Worm (Caenorhabditis elegans) whole organism, L3 larva: Measurements from ENCODE around the gene attf-2.
A peak's percentile ranks its signal among the peaks of the same experiment; 100 is the strongest.

Source experiments
- R02D3.7 ChIP-seq: fragments of 150-350 bp; optimal IDR thresholded peaks from 2 replicates; lab custom pipeline; 2014; ENCODE audit warnings: missing biosample characterization, missing genetic modification characterization
- ZK546.5 ChIP-seq: sonication (generic microtip); optimal IDR thresholded peaks from 2 replicates; lab custom pipeline; 2017; ENCODE audit warnings: missing biosample characterization, missing genetic modification characterization
- aly-2 ChIP-seq: fragments of 150-350 bp; optimal IDR thresholded peaks from 2 replicates; lab custom pipeline; 2014; ENCODE audit warnings: missing biosample characterization, missing genetic modification characterization
- ama-1 ChIP-seq: fragments of 150-350 bp; optimal IDR thresholded peaks from 2 replicates; lab custom pipeline; 2018
- ceh-28 ChIP-seq: fragments of 150-350 bp; optimal IDR thresholded peaks from 2 replicates; lab custom pipeline; 2014; ENCODE audit warnings: missing biosample characterization, missing genetic modification reagents, missing genetic modification characterization
- ceh-82 ChIP-seq: fragments of 150-350 bp; optimal IDR thresholded peaks from 2 replicates; lab custom pipeline; 2014; ENCODE audit warnings: missing biosample characterization, missing genetic modification characterization
- ceh-9 ChIP-seq: sonication (generic microtip); optimal IDR thresholded peaks from 2 replicates; lab custom pipeline; 2018; ENCODE audit warnings: missing biosample characterization, missing genetic modification characterization
- egl-5 ChIP-seq: fragments of 150-350 bp; optimal IDR thresholded peaks from 2 replicates; lab custom pipeline; 2017; ENCODE audit warnings: missing biosample characterization, missing genetic modification reagents, missing genetic modification characterization, inconsistent platforms
- elt-2 ChIP-seq: sonication (generic microtip); optimal IDR thresholded peaks from 2 replicates; lab custom pipeline; 2016; ENCODE audit warnings: missing genetic modification reagents, mild to moderate bottlenecking, missing genetic modification characterization, missing compliant biosample characterization
- elt-3 ChIP-seq, 3 experiments: fragments of 150-350 bp in 1 of 3; sonication (generic microtip) in 2 of 3; optimal IDR thresholded peaks; 2 replicates in 2 of 3; 4 replicates in 1 of 3; lab custom pipeline; 2014 to 2017; ENCODE audit warnings: missing biosample characterization in 3 of 3, missing genetic modification characterization in 3 of 3
- eor-1 ChIP-seq, 2 experiments: fragments of 150-350 bp; optimal IDR thresholded peaks; 2 replicates each; lab custom pipeline; 2014 to 2018; ENCODE audit warnings: missing biosample characterization in 2 of 2, missing genetic modification characterization in 2 of 2
- fkh-10 ChIP-seq: sonication (generic microtip); optimal IDR thresholded peaks from 2 replicates; lab custom pipeline; 2017; ENCODE audit warnings: missing biosample characterization, missing genetic modification reagents, missing genetic modification characterization
- hmg-11 ChIP-seq: sonication (generic microtip); optimal IDR thresholded peaks from 2 replicates; lab custom pipeline; 2016; ENCODE audit warnings: missing genetic modification characterization, missing compliant biosample characterization
- jun-1 ChIP-seq: fragments of 150-350 bp; optimal IDR thresholded peaks from 2 replicates; lab custom pipeline; 2014; ENCODE audit warnings: missing biosample characterization, missing genetic modification reagents, missing genetic modification characterization
- lin-15B ChIP-seq: fragments of 150-350 bp; optimal IDR thresholded peaks from 2 replicates; lab custom pipeline; 2014; ENCODE audit warnings: missing biosample characterization, missing genetic modification characterization
- lin-39 ChIP-seq: fragments of 150-350 bp; optimal IDR thresholded peaks from 2 replicates; lab custom pipeline; 2018; ENCODE audit warnings: missing biosample characterization, missing genetic modification reagents, missing genetic modification characterization
- lsy-12 ChIP-seq: sonication (generic microtip); optimal IDR thresholded peaks from 2 replicates; lab custom pipeline; 2016; ENCODE audit warnings: mild to moderate bottlenecking, missing genetic modification characterization, missing compliant biosample characterization
- mdl-1 ChIP-seq: fragments of 150-350 bp; optimal IDR thresholded peaks from 2 replicates; lab custom pipeline; 2014; ENCODE audit warnings: missing biosample characterization, missing genetic modification characterization
- mml-1 ChIP-seq: fragments of 150-350 bp; sonication (generic microtip); optimal IDR thresholded peaks from 3 replicates; lab custom pipeline; 2014; ENCODE audit warnings: missing biosample characterization, missing genetic modification characterization
- nfya-1 ChIP-seq: sonication (generic microtip); optimal IDR thresholded peaks from 2 replicates; lab custom pipeline; 2017; ENCODE audit warnings: missing genetic modification characterization, mild to moderate bottlenecking, missing compliant biosample characterization, antibody characterized with exemption, moderate library complexity; ENCODE audit not compliant: insufficient read depth
- nhr-11 ChIP-seq: fragments of 150-350 bp; optimal IDR thresholded peaks from 2 replicates; lab custom pipeline; 2014; ENCODE audit warnings: missing biosample characterization, missing genetic modification characterization
- nhr-12 ChIP-seq: fragments of 150-350 bp; optimal IDR thresholded peaks from 2 replicates; lab custom pipeline; 2014; ENCODE audit warnings: missing biosample characterization, missing genetic modification characterization
- nhr-237 ChIP-seq: fragments of 150-350 bp; optimal IDR thresholded peaks from 2 replicates; lab custom pipeline; 2014; ENCODE audit warnings: missing biosample characterization, missing genetic modification characterization
- nhr-43 ChIP-seq: sonication (generic microtip); optimal IDR thresholded peaks from 2 replicates; lab custom pipeline; 2016; ENCODE audit warnings: mild to moderate bottlenecking, missing genetic modification characterization, missing compliant biosample characterization; ENCODE audit not compliant: poor library complexity, severe bottlenecking
- nhr-67 ChIP-seq: fragments of 150-350 bp; optimal IDR thresholded peaks from 2 replicates; lab custom pipeline; 2014; ENCODE audit warnings: missing biosample characterization, missing genetic modification characterization
- nhr-76 ChIP-seq: fragments of 150-350 bp; sonication (generic microtip); optimal IDR thresholded peaks from 5 replicates; lab custom pipeline; 2014; ENCODE audit warnings: missing biosample characterization, missing genetic modification characterization
- nhr-77 ChIP-seq: fragments of 150-350 bp; optimal IDR thresholded peaks from 2 replicates; lab custom pipeline; 2014; ENCODE audit warnings: missing biosample characterization, missing genetic modification characterization
- pha-4 ChIP-seq: fragments of 150-350 bp; optimal IDR thresholded peaks from 2 replicates; lab custom pipeline; 2014; ENCODE audit warnings: missing biosample characterization, missing genetic modification reagents, missing genetic modification characterization
- pqm-1 ChIP-seq: fragments of 150-350 bp; optimal IDR thresholded peaks from 2 replicates; lab custom pipeline; 2017; ENCODE audit warnings: missing biosample characterization, missing genetic modification characterization, inconsistent platforms
- sea-2 ChIP-seq: fragments of 150-350 bp; sonication (generic microtip); optimal IDR thresholded peaks from 4 replicates; lab custom pipeline; 2014; ENCODE audit warnings: missing biosample characterization, missing genetic modification reagents, missing genetic modification characterization
- skn-1 ChIP-seq: fragments of 150-350 bp; optimal IDR thresholded peaks from 2 replicates; lab custom pipeline; 2014; ENCODE audit warnings: missing biosample characterization, missing genetic modification characterization
- snpc-4 ChIP-seq: fragments of 150-350 bp; optimal IDR thresholded peaks from 2 replicates; lab custom pipeline; 2014; ENCODE audit warnings: missing biosample characterization, missing genetic modification characterization
- unc-39 ChIP-seq: sonication (generic microtip); optimal IDR thresholded peaks from 4 replicates; lab custom pipeline; 2017; ENCODE audit warnings: missing biosample characterization, missing genetic modification characterization
- unc-62 ChIP-seq: fragments of 150-350 bp; sonication (generic microtip); optimal IDR thresholded peaks from 4 replicates; lab custom pipeline; 2014; ENCODE audit warnings: missing biosample characterization, missing genetic modification reagents, missing genetic modification characterization
- zag-1 ChIP-seq: fragments of 150-350 bp; optimal IDR thresholded peaks from 2 replicates; lab custom pipeline; 2014; ENCODE audit warnings: missing biosample characterization, missing genetic modification characterization
- ztf-11 ChIP-seq: fragments of 150-350 bp; optimal IDR thresholded peaks from 2 replicates; lab custom pipeline; 2014; ENCODE audit warnings: missing biosample characterization, missing genetic modification characterization
- ztf-4 ChIP-seq: fragments of 150-350 bp; optimal IDR thresholded peaks from 2 replicates; lab custom pipeline; 2014; ENCODE audit warnings: missing biosample characterization, missing genetic modification characterization

The attf-2 gene

ce11 chrV:7157089-7157488 lies 38.8 kb downstream of the attf-2 start, which contains the start of gene ugt-39:
Gene ugt-39 (plus strand): TSS chrV:7157142.
- TF ChIP-seq sea-2 (GFP tag; lab: Kevin White, UChicago): no peak
- peak; percentile 38 for TF ChIP-seq skn-1 (tag; lab: Kevin White, UChicago)
- TF ChIP-seq ceh-28 (tag; lab: Kevin White, UChicago): no peak
- TF ChIP-seq nfya-1 (tag; lab: Kevin White, UChicago): no peak
- peak; percentile 69 for TF ChIP-seq pqm-1
- TF ChIP-seq lin-39: no peak
- no peak for TF ChIP-seq elt-3 (tag; optimal IDR thresholded peaks at IDR 0.05; lab: Kevin White, UChicago)
- TF ChIP-seq unc-39 (tag; lab: Kevin White, UChicago): no peak
- TF ChIP-seq snpc-4 (tag; lab: Kevin White, UChicago): no peak
- TF ChIP-seq aly-2 (tag; lab: Kevin White, UChicago): no peak
- TF ChIP-seq nhr-67 (tag; lab: Kevin White, UChicago): no peak
- no peak for TF ChIP-seq fkh-10 (GFP tag; lab: Kevin White, UChicago)
- no peak for TF ChIP-seq ztf-11 (tag; lab: Kevin White, UChicago)
- peak; percentile 61 for TF ChIP-seq elt-2
- TF ChIP-seq R02D3.7 (tag; lab: Kevin White, UChicago): no peak
- no peak for TF ChIP-seq lin-15B (tag; lab: Kevin White, UChicago)

- no peak for TF ChIP-seq ZK546.5 (tag; lab: Kevin White, UChicago)
- no peak for TF ChIP-seq ceh-9 (tag; lab: Kevin White, UChicago)
- no peak for TF ChIP-seq R02D3.7 (tag; lab: Kevin White, UChicago)
- no peak for TF ChIP-seq eor-1 (tag; optimal IDR thresholded peaks at IDR 0.05; lab: Kevin White, UChicago)
- TF ChIP-seq mml-1 (tag; lab: Kevin White, UChicago): no peak
- no peak for TF ChIP-seq nhr-67 (tag; lab: Kevin White, UChicago)
- no peak for TF ChIP-seq zag-1
- no peak for TF ChIP-seq nhr-76 (tag; lab: Kevin White, UChicago)
- no peak for TF ChIP-seq ama-1 (lab: Kevin White, UChicago)
- TF ChIP-seq, all 47 proteins: peak for 0
Observed at ce11 chrV:7156079-7156478, 39.9 kb downstream of the attf-2 start, which contains the start of gene F10D2.10. Gene F10D2.10 (minus strand): TSS chrV:7156179.

ce11 chrV:7153046-7153445 lies 42.9 kb downstream of the attf-2 start, which contains the start of gene fat-7:
Gene fat-7 (minus strand): TSS chrV:7153146.
- TF ChIP-seq nhr-11 (no peak), nhr-77 (tag; lab: Kevin White, UChicago) (no peak), nhr-67 (tag; lab: Kevin White, UChicago) (no peak), ceh-82 (no peak), hmg-11 (tag; lab: Kevin White, UChicago) (no peak), snpc-4 (tag; lab: Kevin White, UChicago) (no peak), lin-39 (no peak), egl-5 (tag; lab: Kevin White, UChicago) (no peak), nhr-43 (tag; lab: Kevin White, UChicago) (no peak), unc-62 (GFP tag; lab: Kevin White, UChicago) (no peak), mdl-1 (tag; lab: Kevin White, UChicago) (no peak), lsy-12 (tag; lab: Kevin White, UChicago) (no peak), nhr-237 (tag; lab: Kevin White, UChicago) (no peak), R02D3.7 (tag; lab: Kevin White, UChicago) (no peak), nfya-1 (tag; lab: Kevin White, UChicago) (no peak), ztf-4 (tag; lab: Kevin White, UChicago) (no peak), ztf-11 (tag; lab: Kevin White, UChicago) (no peak), ceh-28 (tag; lab: Kevin White, UChicago) (no peak)

- TF ChIP-seq zag-1: no peak
- TF ChIP-seq nhr-12 (tag; lab: Kevin White, UChicago): no peak
- peak; percentile 21 for TF ChIP-seq jun-1 (tag; lab: Kevin White, UChicago)
- TF ChIP-seq pqm-1: peak; percentile 95
- peak; percentile 89 for TF ChIP-seq elt-2
- peak; percentile 35 for TF ChIP-seq pha-4 (tag; lab: Kevin White, UChicago)
- TF ChIP-seq snpc-4 (tag; lab: Kevin White, UChicago): no peak
Observed at ce11 chrV:7150570-7150969, 45.4 kb downstream of the attf-2 start, which contains the start of gene F10D2.8. Gene F10D2.8 (minus strand): TSS chrV:7150714.
